Fruit fly (Drosophila melanogaster) whole organism: ENCODE measurements around the gene Fas2.

ENCODE experiments used
- Dll ChIP-seq: fragments of >200 bp; optimal IDR thresholded peaks from 2 replicates; lab custom pipeline; 2017
- EcR ChIP-seq, 2 experiments: fragments of >200 bp; optimal IDR thresholded peaks; 2 replicates each; lab custom pipeline; 2017; ENCODE audit warnings: missing biosample characterization in 2 of 2, missing genetic modification characterization in 2 of 2, missing genetic modification reagents in 2 of 2
- pan ChIP-seq: fragments of >200 bp; optimal IDR thresholded peaks from 2 replicates; lab custom pipeline; 2017
- psq ChIP-seq: fragments of >200 bp; optimal IDR thresholded peaks from 2 replicates; lab custom pipeline; 2017

dm6 chrX:4089012-4089649 lies 116.8 kb downstream of the Fas2 start:
- TF ChIP-seq psq (no peak), Dll (lab: Kevin White, UChicago) (no peak), pan (no peak), EcR (GFP tag; optimal IDR thresholded peaks at IDR 0.05; lab: Kevin White, UChicago) (no peak)
